Fruit fly (Drosophila melanogaster): ENCODE results near the gene CG42245.
A peak's percentile ranks its signal among the peaks of the same experiment; 100 is the strongest.

The CG42245 gene

DNA sequence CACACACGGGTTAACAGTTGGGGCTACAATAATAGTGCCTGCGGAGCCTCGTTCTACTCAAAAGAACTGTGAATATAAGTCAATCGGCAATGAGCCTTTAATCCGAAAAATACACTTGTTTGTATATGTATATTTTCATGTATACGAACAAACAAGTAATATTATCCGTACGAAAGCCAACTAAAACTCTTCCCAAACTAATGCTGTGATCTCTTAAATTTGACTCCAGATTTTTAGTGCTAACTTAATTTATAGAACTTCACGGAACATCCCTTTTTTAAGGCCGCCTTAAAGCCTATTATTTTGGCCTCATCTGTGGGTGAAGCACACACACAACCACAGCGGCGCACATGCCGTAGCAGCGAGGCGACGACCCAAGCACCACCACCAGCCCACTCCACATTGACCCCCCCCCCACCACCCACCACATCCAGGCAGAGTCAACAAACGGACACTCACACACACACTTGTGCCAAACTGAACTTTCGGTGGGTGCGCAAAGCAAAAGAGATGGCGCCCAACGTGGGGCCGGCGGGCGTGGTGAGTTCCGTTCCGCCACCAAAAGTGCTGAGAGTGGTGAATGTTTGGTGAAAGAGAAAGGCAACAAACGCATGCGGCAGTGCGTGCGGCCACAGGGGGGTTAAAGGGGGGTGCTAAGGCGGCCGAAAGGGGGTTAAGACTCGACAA is 47.3 kb upstream of the CG42245 start (continued):
- TF ChIP-seq Sry-δ (GFP tag; optimal IDR thresholded peaks at IDR 0.05) (peak; percentile 0), gsb-n (tag; optimal IDR thresholded peaks at IDR 0.05) (peak; percentile 67), CG5245 (GFP tag; optimal IDR thresholded peaks at IDR 0.05) (peak; percentile 63), C15 (GFP tag; IDR thresholded peaks at IDR 0.05) (no peak), ara (GFP tag; IDR thresholded peaks at IDR 0.05) (0 out of 2 replicates have a peak, but pooled peaks have one; percentile 37)

DNA sequence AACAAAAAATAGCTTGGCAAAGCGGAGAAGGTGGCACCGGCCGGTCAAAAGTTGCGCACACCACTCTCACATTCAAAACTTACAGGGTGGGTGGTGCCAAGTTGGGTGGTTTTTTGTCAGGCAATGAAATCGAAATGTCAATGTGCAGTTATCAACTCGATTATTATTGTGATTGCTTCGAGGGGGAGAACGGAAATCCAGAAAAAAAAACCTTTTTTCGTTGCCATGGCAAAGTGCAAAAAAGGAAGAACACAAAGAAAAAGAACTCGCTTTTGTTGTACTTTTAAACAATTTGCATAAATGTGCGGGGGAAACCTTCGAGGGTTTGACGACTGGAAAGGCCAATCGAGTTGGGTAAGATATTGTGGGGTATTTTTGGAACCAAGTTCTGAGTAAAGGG is 46.7 kb upstream of the CG42245 start:
- no peak for TF ChIP-seq CG8089 (GFP tag; optimal IDR thresholded peaks at IDR 0.05)
- TF ChIP-seq lmd (GFP tag; IDR thresholded peaks at IDR 0.05), result no peak
- no peak for TF ChIP-seq Lhr (GFP tag; optimal IDR thresholded peaks at IDR 0.05)
- no peak for TF ChIP-seq CG2199 (GFP tag; IDR thresholded peaks at IDR 0.05)
- no peak for TF ChIP-seq E2f2 (GFP tag; IDR thresholded peaks at IDR 0.05)
- TF ChIP-seq CG5245 (GFP tag; optimal IDR thresholded peaks at IDR 0.05), result no peak
- no peak for TF ChIP-seq gcm2 (GFP tag; optimal IDR thresholded peaks at IDR 0.05)
- TF ChIP-seq D19A (tag; optimal IDR thresholded peaks at IDR 0.05), result no peak
- TF ChIP-seq CG4282 (GFP tag; optimal IDR thresholded peaks at IDR 0.05), result no peak
- no peak for TF ChIP-seq sr (GFP tag; IDR thresholded peaks at IDR 0.05)
- no peak for TF ChIP-seq Gug (GFP tag; IDR thresholded peaks at IDR 0.05)
- peak; percentile 15 for TF ChIP-seq nerfin-1 (tag; optimal IDR thresholded peaks at IDR 0.05)
- TF ChIP-seq CG12071 (GFP tag; optimal IDR thresholded peaks at IDR 0.05), result no peak
- TF ChIP-seq eve (GFP tag; optimal IDR thresholded peaks at IDR 0.05), result peak in 1 of 2 experiments; percentile 66
- no peak for TF ChIP-seq Sry-δ (GFP tag; optimal IDR thresholded peaks at IDR 0.05)
- TF ChIP-seq hkb (optimal IDR thresholded peaks at IDR 0.05), result no peak
- TF ChIP-seq hkb (GFP tag; IDR thresholded peaks at IDR 0.05), result no peak
- TF ChIP-seq CG8290 (GFP tag; optimal IDR thresholded peaks at IDR 0.05), result no peak
- TF ChIP-seq CG8290 (tag; optimal IDR thresholded peaks at IDR 0.05), result no peak
- TF ChIP-seq sqz (GFP tag; optimal IDR thresholded peaks at IDR 0.05), result peak; percentile 64
- no peak for TF ChIP-seq jing (GFP tag; optimal IDR thresholded peaks at IDR 0.05)
- no peak for TF ChIP-seq wek (GFP tag; optimal IDR thresholded peaks at IDR 0.05)
- 0 out of 2 replicates have a peak, but pooled peaks have one; percentile 2 for TF ChIP-seq chm (GFP tag; IDR thresholded peaks at IDR 0.05)

DNA sequence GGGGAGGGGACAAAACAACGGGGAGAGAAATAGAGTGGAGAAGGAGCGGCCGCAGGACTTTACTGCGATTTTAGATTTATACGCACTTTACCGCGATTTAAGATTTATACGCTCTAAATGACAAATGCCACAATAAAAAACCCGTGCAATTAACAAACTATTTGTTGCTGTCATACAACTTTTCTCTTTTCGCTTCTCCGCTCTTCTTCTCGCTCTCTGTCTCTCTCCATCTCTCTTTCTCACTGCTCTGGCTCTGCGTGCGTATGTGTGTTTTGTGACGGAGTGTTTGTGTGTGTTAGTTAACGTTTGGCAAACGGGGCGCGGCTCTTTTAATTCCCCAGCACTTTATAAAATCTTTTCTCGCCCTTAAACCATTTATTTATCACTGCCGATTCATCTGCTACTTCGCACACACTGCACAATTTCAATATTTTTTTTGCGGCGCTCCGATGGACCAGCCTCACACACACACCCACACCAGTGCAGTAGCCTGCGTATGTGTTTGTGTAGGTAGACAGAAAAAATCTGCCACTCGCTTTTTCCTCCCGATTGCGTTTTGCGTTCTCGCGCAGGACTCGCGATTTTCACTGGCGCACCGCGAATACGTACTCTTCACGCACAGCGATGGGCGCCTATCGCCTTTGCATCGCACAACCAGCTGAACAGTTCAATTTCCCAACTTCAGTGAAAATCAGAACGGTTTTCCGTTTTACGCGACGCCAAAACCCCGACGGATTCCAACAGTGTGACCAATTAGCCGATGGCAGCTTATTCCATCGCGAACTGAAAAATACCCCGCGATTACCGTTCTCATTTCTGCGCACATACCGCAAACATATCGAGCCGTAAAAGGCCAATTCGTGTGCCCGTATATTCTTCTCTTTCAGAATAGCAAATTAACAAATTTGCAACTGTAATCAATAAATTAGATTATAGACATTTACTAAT is 45.4 kb upstream of the CG42245 start, which contains the start of gene msn:
Gene msn (minus strand): TSS at position 747 of the 948 bp plus-strand sequence.
- TF ChIP-seq CG10431 (GFP tag; optimal IDR thresholded peaks at IDR 0.05) (peak; percentile 41), CG6689 (GFP tag; IDR thresholded peaks at IDR 0.05) (no peak), crol (GFP tag; IDR thresholded peaks at IDR 0.05) (peak; percentile 11; the same call in 1 of the 2 replicates), fd96Cb (tag; optimal IDR thresholded peaks at IDR 0.05) (no peak), danr (GFP tag; IDR thresholded peaks at IDR 0.05) (no peak), kni (GFP tag; optimal IDR thresholded peaks at IDR 0.05) (peak; percentile 40), CG6254 (GFP tag; optimal IDR thresholded peaks at IDR 0.05) (no peak), gsb-n (tag; optimal IDR thresholded peaks at IDR 0.05) (peak; percentile 20), CG3065 (GFP tag; optimal IDR thresholded peaks at IDR 0.05) (no peak), Doc2 (GFP tag; IDR thresholded peaks at IDR 0.05) (no peak), eyg (GFP tag; optimal IDR thresholded peaks at IDR 0.05) (no peak), CG4282 (GFP tag; optimal IDR thresholded peaks at IDR 0.05) (no peak), CG9215 (GFP tag; IDR thresholded peaks at IDR 0.05) (no peak), ara (GFP tag; IDR thresholded peaks at IDR 0.05) (no peak), BtbVII (GFP tag; optimal IDR thresholded peaks at IDR 0.05) (peak; percentile 60), gcm (GFP tag; optimal IDR thresholded peaks at IDR 0.05) (peak; percentile 4), dimm (GFP tag; IDR thresholded peaks at IDR 0.05) (no peak), abd-A (tag; optimal IDR thresholded peaks at IDR 0.05) (no peak), Optix (GFP tag; IDR thresholded peaks at IDR 0.05) (0 out of 3 replicates have a peak, but pooled peaks have one; percentile 26), unc-4 (GFP tag; IDR thresholded peaks at IDR 0.05; ENCODE audit: partially characterized antibody) (peak; percentile 42; the same call in 1 of the 2 replicates), CG32767 (GFP tag; IDR thresholded peaks at IDR 0.05) (peak; percentile 80), slbo (GFP tag; IDR thresholded peaks at IDR 0.05) (peak; percentile 11; the same call in 1 of the 2 replicates), CG30020 (tag; optimal IDR thresholded peaks at IDR 0.05) (no peak), CG5953 (GFP tag; IDR thresholded peaks at IDR 0.05) (no peak)
